Worm (Caenorhabditis elegans) whole organism, L3 larva: ENCODE measurements around the gene srx-16.

ENCODE experiments used
- R02D3.7 ChIP-seq: fragments of 150-350 bp; optimal IDR thresholded peaks from 2 replicates; lab custom pipeline; 2014; ENCODE audit warnings: missing biosample characterization, missing genetic modification characterization
- aly-2 ChIP-seq: fragments of 150-350 bp; optimal IDR thresholded peaks from 2 replicates; lab custom pipeline; 2014; ENCODE audit warnings: missing biosample characterization, missing genetic modification characterization
- ama-1 ChIP-seq: fragments of 150-350 bp; optimal IDR thresholded peaks from 2 replicates; lab custom pipeline; 2018
- egl-5 ChIP-seq: fragments of 150-350 bp; optimal IDR thresholded peaks from 2 replicates; lab custom pipeline; 2017; ENCODE audit warnings: missing biosample characterization, missing genetic modification reagents, missing genetic modification characterization, inconsistent platforms
- nfya-1 ChIP-seq: sonication (generic microtip); optimal IDR thresholded peaks from 2 replicates; lab custom pipeline; 2017; ENCODE audit warnings: missing genetic modification characterization, mild to moderate bottlenecking, missing compliant biosample characterization, antibody characterized with exemption, moderate library complexity; ENCODE audit not compliant: insufficient read depth
- nhr-11 ChIP-seq: fragments of 150-350 bp; optimal IDR thresholded peaks from 2 replicates; lab custom pipeline; 2014; ENCODE audit warnings: missing biosample characterization, missing genetic modification characterization
- nhr-28 ChIP-seq: fragments of 150-350 bp; optimal IDR thresholded peaks from 2 replicates; lab custom pipeline; 2014; ENCODE audit warnings: missing biosample characterization, missing genetic modification characterization
- snpc-4 ChIP-seq: fragments of 150-350 bp; optimal IDR thresholded peaks from 2 replicates; lab custom pipeline; 2014; ENCODE audit warnings: missing biosample characterization, missing genetic modification characterization

- TF ChIP-seq nhr-28 (no peak), snpc-4 (tag; lab: Kevin White, UChicago) (no peak), R02D3.7 (tag; lab: Kevin White, UChicago) (no peak), ama-1 (lab: Kevin White, UChicago) (no peak), egl-5 (no peak), nfya-1 (tag; lab: Kevin White, UChicago) (no peak), aly-2 (tag; lab: Kevin White, UChicago) (no peak), nhr-11 (tag; lab: Kevin White, UChicago) (no peak)
Observed at ce11 chrV:6949770-6950169, 26.4 kb upstream of the srx-16 start, which contains the start of gene Y57E12B.11.
